Fruit fly (Drosophila melanogaster): Measurements from ENCODE around the gene Hsp67Bc.

Gene Hsp67Bc

DNA sequence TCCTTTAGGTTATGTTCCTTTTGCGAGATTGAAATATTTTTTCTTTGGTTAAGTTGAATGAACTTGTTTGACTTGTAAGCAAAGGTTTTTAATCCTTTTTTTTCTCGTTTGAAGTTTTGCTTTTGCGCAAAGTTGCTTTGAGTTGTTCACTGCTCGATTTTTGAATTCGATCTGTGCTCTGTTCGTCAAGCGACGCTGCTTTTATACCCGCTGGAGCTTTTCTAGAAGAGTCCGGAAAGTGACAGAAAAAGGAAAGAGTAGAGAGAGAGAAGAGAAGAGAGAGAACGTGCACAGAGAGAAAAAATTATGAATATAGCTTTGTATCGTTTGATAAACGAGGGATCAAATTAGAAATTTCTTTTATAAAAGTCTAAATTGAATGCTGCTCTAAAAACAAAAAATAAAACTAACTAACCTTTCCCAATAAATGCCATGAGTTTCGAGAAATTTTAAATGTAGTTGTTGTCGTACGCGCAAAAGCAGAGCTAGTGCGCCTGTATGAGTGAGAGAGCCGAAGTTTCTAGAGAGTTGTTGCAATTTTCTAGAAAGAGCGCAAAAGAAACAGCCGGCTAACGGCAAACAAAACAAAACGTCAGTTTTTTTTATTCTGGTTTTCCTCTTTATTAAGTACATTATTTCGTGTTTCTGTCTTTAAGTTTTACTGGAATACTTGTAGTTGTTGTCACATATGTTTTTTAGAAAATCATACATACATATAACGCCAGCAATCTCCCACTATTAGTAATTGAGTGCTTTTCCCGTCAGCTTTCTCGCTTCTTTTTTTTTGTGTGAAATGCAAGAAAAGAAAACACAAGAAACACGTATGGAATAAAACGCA is 5.1 kb upstream of the Hsp67Bc start, which contains the start of gene Hsp26 (continued):
- TF ChIP-seq ro (GFP tag; IDR thresholded peaks at IDR 0.05) = peak; percentile 46; the same call in 1 of the 2 replicates
- TF ChIP-seq CG4404 (GFP tag; IDR thresholded peaks at IDR 0.05) = 0 out of 2 replicates have a peak, but pooled peaks have one; percentile 22
- TF ChIP-seq hkb (optimal IDR thresholded peaks at IDR 0.05) = no peak
- TF ChIP-seq hkb (GFP tag; IDR thresholded peaks at IDR 0.05) = peak; percentile 94
- no peak for TF ChIP-seq CG7963 (GFP tag; IDR thresholded peaks at IDR 0.05; ENCODE audit: partially characterized antibody)
- TF ChIP-seq CG9609 (GFP tag; optimal IDR thresholded peaks at IDR 0.05) = peak; percentile 82
- TF ChIP-seq CG34422 (GFP tag; IDR thresholded peaks at IDR 0.05) = peak; percentile 86; the same call in 2 of the 3 replicates
- TF ChIP-seq CG12104 (GFP tag; optimal IDR thresholded peaks at IDR 0.05) = peak; percentile 45
- TF ChIP-seq bigmax (GFP tag; optimal IDR thresholded peaks at IDR 0.05) = peak; percentile 62
- no peak for TF ChIP-seq eve (GFP tag; optimal IDR thresholded peaks at IDR 0.05)
- TF ChIP-seq CG12299 (tag; optimal IDR thresholded peaks at IDR 0.05) = peak; percentile 63
- peak; percentile 96 for TF ChIP-seq CG3163 (GFP tag; optimal IDR thresholded peaks at IDR 0.05)
- TF ChIP-seq caup (GFP tag; optimal IDR thresholded peaks at IDR 0.05; ENCODE audit: severe bottlenecking) = peak; percentile 83
- peak; percentile 89 for TF ChIP-seq cg (GFP tag; optimal IDR thresholded peaks at IDR 0.05)
- TF ChIP-seq CG18262 (tag; optimal IDR thresholded peaks at IDR 0.05) = peak; percentile 86
- no peak for TF ChIP-seq ash1 (GFP tag; optimal IDR thresholded peaks at IDR 0.05)
- TF ChIP-seq CG7745 (tag; optimal IDR thresholded peaks at IDR 0.05) = peak; percentile 28
- peak; percentile 74 for TF ChIP-seq CG18476 (GFP tag; optimal IDR thresholded peaks at IDR 0.05)
- TF ChIP-seq pnt (GFP tag; optimal IDR thresholded peaks at IDR 0.05) = peak; percentile 85
- peak; percentile 87 for TF ChIP-seq ATbp (GFP tag; optimal IDR thresholded peaks at IDR 0.05)
- peak in 1 of 2 experiments; percentile 64 for TF ChIP-seq Hr78 (GFP tag; optimal IDR thresholded peaks at IDR 0.05)
- TF ChIP-seq run (tag; optimal IDR thresholded peaks at IDR 0.05) = peak; percentile 77
- TF ChIP-seq Fer1 (GFP tag; optimal IDR thresholded peaks at IDR 0.05) = peak; percentile 86
- TF ChIP-seq Nf-YC (tag; optimal IDR thresholded peaks at IDR 0.05) = peak; percentile 51
- peak; percentile 87 to 90 for TF ChIP-seq dpn (GFP tag; optimal IDR thresholded peaks at IDR 0.05)
- peak; percentile 64 for TF ChIP-seq dm (GFP tag; optimal IDR thresholded peaks at IDR 0.05)
- TF ChIP-seq NC2β (GFP tag; optimal IDR thresholded peaks at IDR 0.05) = peak; percentile 78
- TF ChIP-seq CG11247 (GFP tag; IDR thresholded peaks at IDR 0.05) = peak; percentile 62
- peak; percentile 92 for TF ChIP-seq so (GFP tag; IDR thresholded peaks at IDR 0.05)
- TF ChIP-seq CG1602 (GFP tag; optimal IDR thresholded peaks at IDR 0.05) = peak; percentile 80
- peak; percentile 63 for TF ChIP-seq p53 (GFP tag; optimal IDR thresholded peaks at IDR 0.05)
- TF ChIP-seq CG15601 (tag; optimal IDR thresholded peaks at IDR 0.05) = peak; percentile 85
- TF ChIP-seq lbe (GFP tag; optimal IDR thresholded peaks at IDR 0.05) = peak; percentile 90
- peak; percentile 82 for TF ChIP-seq HLH54F (GFP tag; optimal IDR thresholded peaks at IDR 0.05)
- TF ChIP-seq psq (GFP tag; optimal IDR thresholded peaks at IDR 0.05) = peak; percentile 64
- peak; percentile 54 for TF ChIP-seq CG5180 (GFP tag; optimal IDR thresholded peaks at IDR 0.05)
- TF ChIP-seq aop (GFP tag; IDR thresholded peaks at IDR 0.05) = no peak
- peak; percentile 77 for TF ChIP-seq CG13296 (GFP tag; optimal IDR thresholded peaks at IDR 0.05)
- peak; percentile 31 for TF ChIP-seq Fer2 (tag; optimal IDR thresholded peaks at IDR 0.05)
- TF ChIP-seq Kr (GFP tag; optimal IDR thresholded peaks at IDR 0.05) = no peak
- TF ChIP-seq gfzf (GFP tag; optimal IDR thresholded peaks at IDR 0.05) = no peak
- TF ChIP-seq CG9817 (tag; optimal IDR thresholded peaks at IDR 0.05) = peak; percentile 52
- TF ChIP-seq sob (GFP tag; IDR thresholded peaks at IDR 0.05) = peak; percentile 82
- peak; percentile 83 for TF ChIP-seq disco-r (GFP tag; optimal IDR thresholded peaks at IDR 0.05)
- peak; percentile 84 for TF ChIP-seq CG3281 (GFP tag; optimal IDR thresholded peaks at IDR 0.05)
- no peak for TF ChIP-seq HmgD (GFP tag; optimal IDR thresholded peaks at IDR 0.05)
- peak; percentile 75 for TF ChIP-seq rib (GFP tag; IDR thresholded peaks at IDR 0.05)
- TF ChIP-seq bcd (GFP tag; optimal IDR thresholded peaks at IDR 0.05) = peak; percentile 84
- TF ChIP-seq CG14014 (GFP tag; IDR thresholded peaks at IDR 0.05) = peak; percentile 85

All from whole organism, embryonic.